Worm (Caenorhabditis elegans) whole organism, young adult: Measurements from ENCODE around the gene mrp-2.

Experiments used
- dpff-1 ChIP-seq: sonication (generic microtip); optimal IDR thresholded peaks from 2 replicates; lab custom pipeline; 2017; ENCODE audit warnings: mild to moderate bottlenecking, missing genetic modification characterization, missing compliant biosample characterization
- rpc-1 ChIP-seq, 2 experiments: fragments of 150-350 bp in 1 of 2; sonication (generic microtip) in 1 of 2; optimal IDR thresholded peaks; 2 replicates each; lab custom pipeline; 2014 to 2018; ENCODE audit warnings: missing biosample characterization in 1 of 2, missing genetic modification characterization in 1 of 2, missing genetic modification reagents in 1 of 2, missing genotype in 1 of 2

- no peak for TF ChIP-seq dpff-1 (tag; lab: Kevin White, UChicago)
- no peak for TF ChIP-seq rpc-1 (optimal IDR thresholded peaks at IDR 0.05; lab: Kevin White, UChicago)
- no peak for TF ChIP-seq rpc-1 (tag; optimal IDR thresholded peaks at IDR 0.05; lab: Kevin White, UChicago)
Measured at ce11 chrX:593245-593733, 20.8 kb upstream of the mrp-2 start.
